Worm (Caenorhabditis elegans): Measurements from ENCODE around the gene Y82E9BL.19.
"Not testable (repeated sequence)": the region's sequence is repeated elsewhere in the genome, so short reads cannot be mapped to it uniquely, and the experiment has no call there.

The Y82E9BL.19 gene

ce11 chrIII:1372563-1372962 lies 40.7 kb downstream of the Y82E9BL.19 start:
- no peak for TF ChIP-seq hmbx-1 (tag; optimal IDR thresholded peaks at IDR 0.05)

ce11 chrIII:1374355-1374807 lies 42.6 kb downstream of the Y82E9BL.19 start, which contains the start of gene Y82E9BR.20:
Y82E9BR.20 (plus strand) TSS chrIII:1374405.
- TF ChIP-seq scrt-1 (GFP tag; IDR thresholded peaks at IDR 0.05) (no peak), ama-1 (optimal IDR thresholded peaks at IDR 0.05) (no peak), hnd-1 (tag; optimal IDR thresholded peaks at IDR 0.05) (no peak), tra-4 (tag; optimal IDR thresholded peaks at IDR 0.05) (no peak), sea-1 (GFP tag; conservative IDR thresholded peaks at IDR 0.05) (no peak), F13C5.2 (tag; optimal IDR thresholded peaks at IDR 0.05) (no peak), flt-1 (GFP tag; IDR thresholded peaks at IDR 0.05) (no peak), ets-7 (tag; optimal IDR thresholded peaks at IDR 0.05) (no peak), tbx-11 (GFP tag; IDR thresholded peaks at IDR 0.05) (no peak), aly-1 (tag; optimal IDR thresholded peaks at IDR 0.05) (no peak), hmbx-1 (tag; optimal IDR thresholded peaks at IDR 0.05) (no peak), pes-1 (GFP tag; IDR thresholded peaks at IDR 0.05) (no peak), tbx-37 (GFP tag; conservative IDR thresholded peaks at IDR 0.05) (no peak), B0310.2 (tag; optimal IDR thresholded peaks at IDR 0.05) (no peak), ceh-36 (tag; optimal IDR thresholded peaks at IDR 0.05) (no peak), hmg-4 (GFP tag; optimal IDR thresholded peaks at IDR 0.05) (no peak), ceh-13 (GFP tag; optimal IDR thresholded peaks at IDR 0.05) (no peak)

DNA sequence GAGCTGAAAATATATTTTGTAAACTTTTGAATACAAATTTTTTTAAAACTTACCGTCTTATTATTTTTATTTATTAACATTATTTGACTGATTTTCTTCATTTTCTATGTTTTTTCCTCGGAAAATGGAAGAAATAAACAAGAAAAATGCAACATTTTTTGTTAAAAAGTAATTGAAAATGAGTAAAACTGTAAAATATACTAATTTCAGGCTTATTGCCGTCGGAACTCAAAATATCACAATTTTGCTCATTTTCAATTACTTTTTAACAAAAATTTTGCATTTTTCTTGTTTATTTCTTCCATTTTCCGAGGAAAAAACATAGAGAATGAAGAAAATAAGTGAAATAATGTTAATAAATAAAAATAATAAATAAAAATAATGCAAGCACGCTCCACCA lies 43.7 kb downstream of the Y82E9BL.19 start, which contains the start of gene Y82E9BR.10:
TSS of gene Y82E9BR.10 (minus strand) at position 101 of the 400 bp plus-strand sequence.
- not testable (repeated sequence) for TF ChIP-seq hnd-1 (tag; optimal IDR thresholded peaks at IDR 0.05); sea-1 (GFP tag; conservative IDR thresholded peaks at IDR 0.05); tbx-11 (GFP tag; IDR thresholded peaks at IDR 0.05)

- TF ChIP-seq B0310.2, hnd-1, ceh-36 (tag; optimal IDR thresholded peaks at IDR 0.05): not testable (repeated sequence)
Observed at ce11 chrIII:1377903-1378302, 46.1 kb downstream of the Y82E9BL.19 start, which contains the start of gene pals-40. pals-40 (minus strand) TSS chrIII:1378003.

ce11 chrIII:1380535-1381274 lies 48.9 kb downstream of the Y82E9BL.19 start, which contains the start of the genes pals-21 and Y82E9BR.6:
pals-21 (minus strand) TSS chrIII:1380635.
Y82E9BR.6 (plus strand) TSS chrIII:1381224.
- TF ChIP-seq B0310.2 (tag; optimal IDR thresholded peaks at IDR 0.05) = no peak
- TF ChIP-seq hnd-1 (tag; optimal IDR thresholded peaks at IDR 0.05) = no peak
- TF ChIP-seq scrt-1 (GFP tag; IDR thresholded peaks at IDR 0.05) = no peak
- no peak for TF ChIP-seq ama-1 (optimal IDR thresholded peaks at IDR 0.05)
- no peak for TF ChIP-seq aly-1 (tag; optimal IDR thresholded peaks at IDR 0.05)
- TF ChIP-seq hmbx-1 (tag; optimal IDR thresholded peaks at IDR 0.05) = no peak
- TF ChIP-seq ets-7 (tag; optimal IDR thresholded peaks at IDR 0.05) = no peak
- TF ChIP-seq F13C5.2 (tag; optimal IDR thresholded peaks at IDR 0.05) = no peak
- TF ChIP-seq sea-1 (GFP tag; conservative IDR thresholded peaks at IDR 0.05) = no peak
- TF ChIP-seq ceh-13 (GFP tag; optimal IDR thresholded peaks at IDR 0.05) = no peak
- TF ChIP-seq flt-1 (GFP tag; IDR thresholded peaks at IDR 0.05) = no peak
- no peak for TF ChIP-seq hmg-4 (GFP tag; optimal IDR thresholded peaks at IDR 0.05)
- TF ChIP-seq ceh-36 (tag; optimal IDR thresholded peaks at IDR 0.05) = no peak
- no peak for TF ChIP-seq tbx-11 (GFP tag; IDR thresholded peaks at IDR 0.05)
- TF ChIP-seq tra-4 (tag; optimal IDR thresholded peaks at IDR 0.05) = no peak
- no peak for TF ChIP-seq tbx-37 (GFP tag; conservative IDR thresholded peaks at IDR 0.05)
- no peak for TF ChIP-seq pes-1 (GFP tag; IDR thresholded peaks at IDR 0.05)
